Worm (Caenorhabditis elegans): Measurements from ENCODE around the gene vrk-1.

vrk-1 gene

ce11 chrII:5885966-5886621 is 35.7 kb upstream of the vrk-1 start:
- TF ChIP-seq tbx-2 (tag; optimal IDR thresholded peaks at IDR 0.05), result no peak
- no peak for TF ChIP-seq pha-2 (tag; optimal IDR thresholded peaks at IDR 0.05)
- TF ChIP-seq madf-2 (tag; optimal IDR thresholded peaks at IDR 0.05), result no peak
- no peak for TF ChIP-seq zip-5 (tag; optimal IDR thresholded peaks at IDR 0.05)

DNA sequence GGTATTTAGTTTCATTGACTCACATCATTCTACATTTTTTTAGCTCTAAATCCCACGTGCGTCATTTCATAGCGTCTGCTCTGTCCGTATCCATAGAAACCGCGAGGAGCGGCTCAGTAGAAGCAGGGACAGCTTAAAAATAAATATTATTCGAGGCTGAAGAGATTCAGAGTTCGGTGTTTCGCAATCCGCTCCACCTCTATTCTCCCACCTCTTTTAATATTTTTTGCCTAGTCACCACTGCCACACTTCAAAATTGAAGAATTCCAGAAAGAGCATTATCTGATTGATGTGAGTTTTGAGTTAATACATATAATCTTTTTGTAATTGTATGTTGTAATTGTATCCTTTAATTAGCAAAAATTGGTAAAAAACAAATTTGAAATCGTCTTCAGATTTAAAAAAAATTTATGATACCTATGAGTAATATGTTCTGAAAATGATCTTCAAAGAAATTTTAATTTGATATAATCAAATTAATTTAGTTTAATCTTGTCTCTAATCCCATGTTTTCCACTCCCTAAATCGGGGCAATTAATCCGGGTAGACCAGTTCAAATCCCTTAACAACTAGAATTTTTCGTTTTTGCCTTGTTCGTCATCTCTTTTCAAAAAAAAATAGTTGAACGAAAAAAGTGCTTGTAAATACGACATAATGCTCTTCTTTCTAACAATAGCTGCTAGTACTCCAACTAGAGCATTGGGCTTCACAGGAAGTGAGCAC is 32.2 kb upstream of the vrk-1 start:
- TF ChIP-seq pqm-1 (tag; optimal IDR thresholded peaks at IDR 0.05) (no peak), pros-1 (tag; optimal IDR thresholded peaks at IDR 0.05) (no peak), ceh-22 (tag; optimal IDR thresholded peaks at IDR 0.05) (no peak), ceh-9 (tag; optimal IDR thresholded peaks at IDR 0.05) (no peak), hlh-15 (tag; optimal IDR thresholded peaks at IDR 0.05) (no peak)

- TF ChIP-seq che-1 (tag; optimal IDR thresholded peaks at IDR 0.05) (no peak), ceh-48 (tag; optimal IDR thresholded peaks at IDR 0.05) (no peak), pag-3 (tag; optimal IDR thresholded peaks at IDR 0.05; ENCODE audit: borderline replicate concordance) (no peak), elt-4 (tag; optimal IDR thresholded peaks at IDR 0.05) (no peak), nhr-11 (tag; optimal IDR thresholded peaks at IDR 0.05) (no peak), dmd-4 (tag; optimal IDR thresholded peaks at IDR 0.05; ENCODE audit: borderline replicate concordance) (no peak)
These were observed 29.0 kb upstream of the vrk-1 start for ce11 chrII:5892813-5893212.

- TF ChIP-seq madf-2 (tag; optimal IDR thresholded peaks at IDR 0.05) (no peak), zip-5 (tag; optimal IDR thresholded peaks at IDR 0.05) (no peak), nhr-11 (tag; optimal IDR thresholded peaks at IDR 0.05) (no peak), ceh-22 (tag; optimal IDR thresholded peaks at IDR 0.05) (no peak), T23F11.4 (GFP tag; optimal IDR thresholded peaks at IDR 0.05) (no peak), unc-3 (GFP tag; conservative IDR thresholded peaks at IDR 0.05) (no peak), unc-3 (tag; optimal IDR thresholded peaks at IDR 0.05) (no peak)
These were observed 25.9 kb upstream of the vrk-1 start, which contains the start of gene F59G1.4 for ce11 chrII:5895870-5896269. TSS of gene F59G1.4 (plus strand) at chrII:5896170.

- TF ChIP-seq ceh-34 (tag; optimal IDR thresholded peaks at IDR 0.05), result no peak
- no peak for TF ChIP-seq ceh-31 (tag; optimal IDR thresholded peaks at IDR 0.05)
- no peak for TF ChIP-seq odd-2 (tag; optimal IDR thresholded peaks at IDR 0.05)
- TF ChIP-seq ztf-16 (tag; optimal IDR thresholded peaks at IDR 0.05), result no peak
- TF ChIP-seq dve-1 (tag; optimal IDR thresholded peaks at IDR 0.05), result no peak
- no peak for TF ChIP-seq hlh-13 (GFP tag; optimal IDR thresholded peaks at IDR 0.05)
- no peak for TF ChIP-seq sox-2 (GFP tag; IDR thresholded peaks at IDR 0.05)
- no peak for TF ChIP-seq unc-55 (GFP tag; optimal IDR thresholded peaks at IDR 0.05)
- no peak for TF ChIP-seq gmeb-2 (tag; optimal IDR thresholded peaks at IDR 0.05)
- TF ChIP-seq lim-6 (tag; optimal IDR thresholded peaks at IDR 0.05), result no peak
- TF ChIP-seq T23F11.4 (GFP tag; optimal IDR thresholded peaks at IDR 0.05), result no peak
- TF ChIP-seq tbx-7 (tag; optimal IDR thresholded peaks at IDR 0.05), result no peak
- TF ChIP-seq ama-1 (optimal IDR thresholded peaks at IDR 0.05), result no peak
- no peak for TF ChIP-seq fkh-6 (tag; optimal IDR thresholded peaks at IDR 0.05)
These were observed 25.3 kb upstream of the vrk-1 start for ce11 chrII:5896512-5896911.

DNA sequence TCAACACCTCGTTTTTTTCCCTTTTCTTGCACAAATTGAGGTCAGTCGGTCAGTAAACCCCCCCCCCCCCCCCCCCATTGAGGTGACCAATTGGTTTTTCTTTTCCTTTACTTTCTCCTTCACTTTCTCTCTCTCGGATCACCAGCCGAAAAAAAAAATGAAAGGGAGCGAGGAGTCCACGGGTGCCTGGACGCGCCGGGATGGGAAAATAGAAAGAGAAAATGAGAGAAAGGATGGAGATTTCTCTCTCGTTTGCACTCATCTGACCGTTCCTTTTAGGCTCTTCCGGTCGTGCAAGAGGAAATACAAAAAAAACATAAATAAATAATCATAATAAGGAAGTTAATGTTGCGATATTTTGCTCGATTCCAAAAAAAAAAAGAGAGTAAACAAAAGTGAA is 22.7 kb upstream of the vrk-1 start:
- TF ChIP-seq Y22D7AL.16 (tag; optimal IDR thresholded peaks at IDR 0.05), result no peak
- TF ChIP-seq ahr-1 (tag; optimal IDR thresholded peaks at IDR 0.05), result no peak
- no peak for TF ChIP-seq zip-5 (tag; optimal IDR thresholded peaks at IDR 0.05)
- TF ChIP-seq rnt-1 (tag; optimal IDR thresholded peaks at IDR 0.05), result no peak
- no peak for TF ChIP-seq nfya-1 (tag; optimal IDR thresholded peaks at IDR 0.05)
- no peak for TF ChIP-seq ceh-34 (tag; optimal IDR thresholded peaks at IDR 0.05)
